Worm (Caenorhabditis elegans): Measurements from ENCODE around the gene nstp-8.

nstp-8 gene

ce11 chrV:2211936-2212335, 3.5 kb upstream of the nstp-8 start, which contains the start of gene nhr-133 (continued):
- TF ChIP-seq fos-1 (tag; optimal IDR thresholded peaks at IDR 0.05) (no peak), daf-16 (GFP tag; optimal IDR thresholded peaks at IDR 0.05) (no peak), daf-16 (tag; optimal IDR thresholded peaks at IDR 0.05) (peak; percentile 45), mdl-1 (tag; optimal IDR thresholded peaks at IDR 0.05) (peak; percentile 12 to 79), mxl-3 (GFP tag; optimal IDR thresholded peaks at IDR 0.05) (peak; percentile 81), dve-1 (tag; optimal IDR thresholded peaks at IDR 0.05; ENCODE audit: insufficient read depth) (peak; percentile 55), dmd-6 (GFP tag; IDR thresholded peaks at IDR 0.05) (peak; percentile 50; the same call in 1 of the 2 replicates)

DNA sequence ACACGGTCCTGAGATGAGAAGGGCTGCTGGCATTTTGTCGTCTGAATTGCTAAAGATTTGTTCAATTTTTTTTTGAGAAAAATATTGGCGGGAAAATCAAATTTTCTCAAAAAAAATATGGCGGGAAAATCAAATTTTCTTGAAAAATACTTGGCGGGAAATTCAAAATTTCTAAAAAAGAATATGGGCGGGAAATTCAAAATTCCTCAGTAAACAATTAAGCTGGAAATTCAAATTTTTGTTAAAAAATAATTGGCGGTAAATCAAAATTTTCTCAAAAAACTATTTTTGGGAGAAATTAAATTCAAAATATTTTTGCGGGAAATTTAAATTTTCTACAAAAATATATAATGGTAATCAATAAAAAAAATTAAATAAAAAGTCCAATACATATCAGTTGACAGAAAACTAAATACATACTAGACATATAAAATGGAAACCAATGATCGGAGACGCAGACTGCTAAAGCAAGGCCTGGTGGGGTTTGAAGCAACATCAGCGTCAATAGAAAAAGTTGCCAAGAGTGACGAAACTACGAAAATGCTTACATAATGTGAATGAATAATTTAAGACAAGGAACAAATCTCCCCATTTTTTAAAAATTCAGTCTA, 919 bp upstream of the nstp-8 start, which contains the start of gene nhr-184:
Gene nhr-184, minus strand, starts transcription at position 51 of the 611 bp plus-strand sequence.
- TF ChIP-seq nhr-28 (tag; optimal IDR thresholded peaks at IDR 0.05), result peak; percentile 65
- peak; percentile 46 for TF ChIP-seq dve-1 (tag; optimal IDR thresholded peaks at IDR 0.05; ENCODE audit: insufficient read depth)
- no peak for TF ChIP-seq mdl-1 (tag; optimal IDR thresholded peaks at IDR 0.05)
- no peak for TF ChIP-seq ZK546.5 (tag; optimal IDR thresholded peaks at IDR 0.05)
- TF ChIP-seq mes-2 (tag; optimal IDR thresholded peaks at IDR 0.05; ENCODE audit: poor library complexity, severe bottlenecking), result peak; percentile 40
- TF ChIP-seq aly-2 (tag; optimal IDR thresholded peaks at IDR 0.05), result no peak
- TF ChIP-seq dmd-9 (GFP tag; IDR thresholded peaks at IDR 0.05), result no peak
- TF ChIP-seq madf-9 (GFP tag; conservative IDR thresholded peaks at IDR 0.05), result no peak
- TF ChIP-seq ztf-11 (tag; optimal IDR thresholded peaks at IDR 0.05), result no peak
- TF ChIP-seq pha-4 (GFP tag; IDR thresholded peaks at IDR 0.05), result no peak
- TF ChIP-seq pha-4 (tag; optimal IDR thresholded peaks at IDR 0.05), result peak; percentile 45
- no peak for TF ChIP-seq lir-3 (tag; optimal IDR thresholded peaks at IDR 0.05)
- TF ChIP-seq nhr-6 (tag; optimal IDR thresholded peaks at IDR 0.05), result peak; percentile 4
- no peak for TF ChIP-seq daf-16 (GFP tag; optimal IDR thresholded peaks at IDR 0.05)
- TF ChIP-seq daf-16 (tag; optimal IDR thresholded peaks at IDR 0.05), result peak; percentile 81
- TF ChIP-seq hlh-30 (tag; optimal IDR thresholded peaks at IDR 0.05; ENCODE audit: insufficient read depth), result peak; percentile 44

DNA sequence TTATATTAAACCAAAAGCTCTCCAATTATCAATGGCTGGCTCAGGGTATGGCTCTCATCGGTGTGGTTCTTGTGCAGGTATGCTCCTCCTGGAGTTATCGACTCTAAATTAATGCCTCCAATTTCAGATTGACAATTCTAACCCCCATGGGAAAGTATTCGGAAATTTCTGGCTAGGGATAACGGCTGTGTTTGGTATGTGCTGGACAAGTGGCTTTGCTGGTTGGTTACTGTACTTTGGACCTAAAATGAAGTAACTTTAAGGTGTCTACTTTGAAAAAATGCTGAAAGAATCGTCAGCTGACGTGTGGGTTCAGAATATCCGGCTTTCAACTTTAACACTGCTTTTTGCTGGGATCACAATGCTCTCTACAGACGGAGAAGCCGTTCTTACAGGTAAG, 1.5 kb downstream of the nstp-8 start:
- no peak for TF ChIP-seq Y105C5A.15 (GFP tag; IDR thresholded peaks at IDR 0.05)
- TF ChIP-seq aha-1 (tag), result peak; percentile 91
- 0 out of 2 replicates have a peak, but pooled peaks have one; percentile 23 for TF ChIP-seq D1046.2 (GFP tag; IDR thresholded peaks at IDR 0.05)
- TF ChIP-seq arid-1 (GFP tag; conservative IDR thresholded peaks at IDR 0.05), result no peak

DNA sequence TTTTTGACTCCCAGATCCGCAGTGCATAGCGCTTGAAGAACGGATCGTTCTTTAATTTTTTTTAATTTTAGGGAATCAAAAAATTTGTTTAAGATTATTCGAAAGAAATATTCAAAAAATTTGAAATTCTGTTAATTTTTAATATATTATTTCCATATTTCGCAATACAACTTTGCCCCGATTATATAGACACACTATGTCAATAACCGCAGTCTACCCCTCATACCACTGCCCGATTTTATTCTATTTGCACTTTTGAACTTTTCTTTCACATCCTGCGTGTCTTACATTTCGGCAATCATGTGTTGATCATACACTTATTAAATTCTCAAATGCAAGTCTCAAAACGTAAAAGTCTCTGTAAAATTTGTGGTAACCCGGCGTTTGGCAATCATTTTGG, 3.4 kb downstream of the nstp-8 start, which contains the start of gene nhr-56:
Gene nhr-56, plus strand, starts transcription at position 202 of the 400 bp plus-strand sequence.
- no peak for TF ChIP-seq D1046.2 (GFP tag; IDR thresholded peaks at IDR 0.05)
- TF ChIP-seq T26A8.4 (GFP tag; IDR thresholded peaks at IDR 0.05), result no peak
- no peak for TF ChIP-seq vab-7 (GFP tag; IDR thresholded peaks at IDR 0.05)
- TF ChIP-seq zag-1 (tag; optimal IDR thresholded peaks at IDR 0.05), result no peak
- no peak for TF ChIP-seq dmd-8 (GFP tag; IDR thresholded peaks at IDR 0.05)
- no peak for TF ChIP-seq lir-3 (tag; optimal IDR thresholded peaks at IDR 0.05)
- peak; percentile 74 for TF ChIP-seq dmd-6 (GFP tag; IDR thresholded peaks at IDR 0.05)
- TF ChIP-seq gei-8 (GFP tag; optimal IDR thresholded peaks at IDR 0.05), result no peak
- TF ChIP-seq snpc-1.2 (GFP tag; IDR thresholded peaks at IDR 0.05), result no peak
- TF ChIP-seq lsy-2 (tag; optimal IDR thresholded peaks at IDR 0.05), result peak in 1 of 2 experiments; percentile 58
- TF ChIP-seq cey-2 (tag; optimal IDR thresholded peaks at IDR 0.05; ENCODE audit: borderline replicate concordance, insufficient read depth), result no peak
- no peak for TF ChIP-seq ama-1 (optimal IDR thresholded peaks at IDR 0.05)
- TF ChIP-seq ceh-28 (tag; optimal IDR thresholded peaks at IDR 0.05), result no peak
- no peak for TF ChIP-seq madf-9 (GFP tag; conservative IDR thresholded peaks at IDR 0.05)
- TF ChIP-seq ZK337.2 (GFP tag; IDR thresholded peaks at IDR 0.05), result no peak
- no peak for TF ChIP-seq Y105C5A.15 (GFP tag; IDR thresholded peaks at IDR 0.05)
- no peak for TF ChIP-seq daf-19 (GFP tag; conservative IDR thresholded peaks at IDR 0.05)
- TF ChIP-seq dpl-1 (GFP tag; optimal IDR thresholded peaks at IDR 0.05), result no peak
- TF ChIP-seq mes-2 (tag; optimal IDR thresholded peaks at IDR 0.05; ENCODE audit: poor library complexity, severe bottlenecking), result peak; percentile 60
- no peak for TF ChIP-seq unc-130 (GFP tag; optimal IDR thresholded peaks at IDR 0.05)
- no peak for TF ChIP-seq Y5F2A.4 (GFP tag; optimal IDR thresholded peaks at IDR 0.05)
- no peak for TF ChIP-seq sdz-12 (GFP tag; optimal IDR thresholded peaks at IDR 0.05)
- TF ChIP-seq saeg-2 (GFP tag; IDR thresholded peaks at IDR 0.05), result no peak
- TF ChIP-seq nhr-11 (tag; optimal IDR thresholded peaks at IDR 0.05), result no peak
- TF ChIP-seq duxl-1 (tag; optimal IDR thresholded peaks at IDR 0.05; ENCODE audit: poor library complexity), result peak; percentile 38
- TF ChIP-seq mep-1 (tag; optimal IDR thresholded peaks at IDR 0.05), result peak; percentile 54
- TF ChIP-seq nhr-76 (tag; optimal IDR thresholded peaks at IDR 0.05), result no peak
- peak; percentile 86 for TF ChIP-seq hlh-30 (tag; optimal IDR thresholded peaks at IDR 0.05; ENCODE audit: insufficient read depth)
- peak; percentile 20 for TF ChIP-seq nhr-6 (tag; optimal IDR thresholded peaks at IDR 0.05)

All from whole organism, L4 larva.